Fruit fly (Drosophila melanogaster) whole organism, embryonic: ENCODE measurements around the gene CG42710.
A peak's percentile ranks its signal among the peaks of the same experiment; 100 is the strongest.

Experiments
- Bgb ChIP-seq: fragments of 200-800 bp; sonication (Bioruptor generic); IDR thresholded peaks from 2 replicates; pipeline ENCODE4 v1.3.6; 2022; ENCODE audit warnings: missing biosample characterization, missing genetic modification characterization; ENCODE audit not compliant: partially characterized antibody
- Blimp-1 ChIP-seq: fragments of 200-800 bp; sonication (Bioruptor generic); optimal IDR thresholded peaks from 3 replicates; lab custom pipeline; 2018; ENCODE audit warnings: missing biosample characterization, missing genetic modification characterization, mild to moderate bottlenecking, moderate library complexity, missing genetic modification reagents
- BtbVII ChIP-seq: fragments of 200-800 bp; sonication (Bioruptor generic); optimal IDR thresholded peaks from 3 replicates; lab custom pipeline; 2017; ENCODE audit warnings: missing biosample characterization, mild to moderate bottlenecking, missing genetic modification characterization
- CG10565 ChIP-seq: fragments of 200-800 bp; sonication (Bioruptor generic); optimal IDR thresholded peaks from 3 replicates; lab custom pipeline; 2016; ENCODE audit warnings: missing biosample characterization, mild to moderate bottlenecking, missing genetic modification characterization
- CG10979 ChIP-seq: fragments of 200-800 bp; sonication (Bioruptor generic); optimal IDR thresholded peaks from 2 replicates; lab custom pipeline; 2018; ENCODE audit warnings: missing biosample characterization, mild to moderate bottlenecking, missing genetic modification characterization, moderate library complexity
- CG11723 ChIP-seq: fragments of 200-800 bp; sonication (Bioruptor generic); optimal IDR thresholded peaks from 2 replicates; lab custom pipeline; 2017; ENCODE audit warnings: missing biosample characterization, mild to moderate bottlenecking, missing genetic modification characterization
- CG12155 ChIP-seq: fragments of 200-800 bp; sonication (Bioruptor generic); optimal IDR thresholded peaks from 3 replicates; lab custom pipeline; 2016; ENCODE audit warnings: missing biosample characterization, missing genetic modification characterization
- CG12299 ChIP-seq: fragments of 200-800 bp; sonication (Bioruptor generic); optimal IDR thresholded peaks from 2 replicates; lab custom pipeline; 2018; ENCODE audit warnings: missing biosample characterization, mild to moderate bottlenecking, missing genetic modification characterization
- CG12942 ChIP-seq: fragments of 200-800 bp; sonication (Bioruptor generic); optimal IDR thresholded peaks from 3 replicates; lab custom pipeline; 2016; ENCODE audit warnings: missing biosample characterization, missing genetic modification characterization
- CG13287 ChIP-seq: fragments of 200-800 bp; sonication (Bioruptor generic); IDR thresholded peaks from 2 replicates; pipeline ENCODE4 v1.3.6; 2022; ENCODE audit warnings: missing biosample characterization, missing genetic modification characterization; ENCODE audit not compliant: partially characterized antibody
- CG14965 ChIP-seq: fragments of 200-800 bp; sonication (Bioruptor generic); optimal IDR thresholded peaks from 2 replicates; lab custom pipeline; 2016; ENCODE audit warnings: missing biosample characterization, missing genetic modification characterization, borderline replicate concordance
- CG17186 ChIP-seq: fragments of 200-800 bp; sonication (Bioruptor generic); optimal IDR thresholded peaks from 3 replicates; lab custom pipeline; 2017; ENCODE audit warnings: missing biosample characterization, missing genetic modification reagents, missing genetic modification characterization
- CG17359 ChIP-seq: fragments of 200-800 bp; sonication (Bioruptor generic); optimal IDR thresholded peaks from 3 replicates; lab custom pipeline; 2018; ENCODE audit warnings: missing biosample characterization, mild to moderate bottlenecking, missing genetic modification characterization, moderate library complexity
- CG17612 ChIP-seq: fragments of 200-800 bp; sonication (Bioruptor generic); IDR thresholded peaks from 2 replicates; pipeline ENCODE4 v1.3.6; 2022; ENCODE audit warnings: missing biosample characterization, missing genetic modification characterization
- CG2120 ChIP-seq: fragments of 200-800 bp; sonication (Bioruptor generic); optimal IDR thresholded peaks from 3 replicates; lab custom pipeline; 2016; ENCODE audit warnings: missing biosample characterization, missing genetic modification characterization
- CG2712 ChIP-seq: fragments of 200-800 bp; optimal IDR thresholded peaks from 3 replicates; lab custom pipeline; 2019; ENCODE audit warnings: missing biosample characterization, mild to moderate bottlenecking, missing genetic modification characterization, moderate library complexity
- CG2875 ChIP-seq: fragments of 200-800 bp; sonication (Bioruptor generic); optimal IDR thresholded peaks from 2 replicates; lab custom pipeline; 2017; ENCODE audit warnings: missing biosample characterization, mild to moderate bottlenecking, missing genetic modification characterization, missing genetic modification reagents
- CG3065 ChIP-seq: fragments of 200-800 bp; sonication (Bioruptor generic); optimal IDR thresholded peaks from 2 replicates; lab custom pipeline; 2016; ENCODE audit warnings: missing biosample characterization, missing genetic modification characterization
- CG32767 ChIP-seq: fragments of 200-800 bp; sonication (Bioruptor generic); IDR thresholded peaks from 2 replicates; pipeline ENCODE4 v1.3.6; 2022; ENCODE audit warnings: missing biosample characterization, missing genetic modification characterization
- CG3847 ChIP-seq: fragments of 200-800 bp; sonication (Bioruptor generic); IDR thresholded peaks from 2 replicates; pipeline ENCODE4 v1.3.6; 2022; ENCODE audit warnings: missing biosample characterization, missing genetic modification characterization
- CG4424 ChIP-seq: fragments of 200-800 bp; sonication (Bioruptor generic); optimal IDR thresholded peaks from 3 replicates; lab custom pipeline; 2016; ENCODE audit warnings: missing biosample characterization, missing genetic modification characterization
- CG6689 ChIP-seq: fragments of 200-800 bp; sonication (Bioruptor generic); IDR thresholded peaks from 2 replicates; pipeline ENCODE4 v1.3.6; 2022; ENCODE audit warnings: missing biosample characterization, missing genetic modification characterization
- CG6791 ChIP-seq: fragments of 200-800 bp; sonication (Bioruptor generic); IDR thresholded peaks from 3 replicates; pipeline ENCODE4 v1.3.6; 2022; ENCODE audit warnings: missing biosample characterization, missing genetic modification characterization; ENCODE audit not compliant: partially characterized antibody
- CG9215 ChIP-seq: fragments of 200-800 bp; sonication (Bioruptor generic); IDR thresholded peaks from 2 replicates; pipeline ENCODE4 v1.3.6; 2022; ENCODE audit warnings: missing biosample characterization, missing genetic modification characterization
- CG9797 ChIP-seq: fragments of 200-800 bp; sonication (Bioruptor generic); optimal IDR thresholded peaks from 3 replicates; lab custom pipeline; 2018; ENCODE audit warnings: missing biosample characterization, mild to moderate bottlenecking, missing genetic modification characterization
- Camta ChIP-seq: fragments of 200-800 bp; sonication (Bioruptor generic); optimal IDR thresholded peaks from 2 replicates; lab custom pipeline; 2016; ENCODE audit warnings: missing biosample characterization, missing genetic modification characterization
- CrebB ChIP-seq: fragments of 200-800 bp; sonication (Bioruptor generic); optimal IDR thresholded peaks from 3 replicates; lab custom pipeline; 2018; ENCODE audit warnings: missing biosample characterization, mild to moderate bottlenecking, missing genetic modification characterization
- Ets65A ChIP-seq: fragments of 200-800 bp; sonication (Bioruptor generic); peaks from one replicate; lab custom pipeline; 2016; ENCODE audit warnings: missing biosample characterization, missing genetic modification characterization
- H15 ChIP-seq: fragments of 200-800 bp; sonication (Bioruptor generic); IDR thresholded peaks from 3 replicates; pipeline ENCODE4 v1.3.6; 2022; ENCODE audit warnings: missing biosample characterization, missing genetic modification characterization
- Mad ChIP-seq: fragments of 200-800 bp; sonication (Bioruptor generic); optimal IDR thresholded peaks from 2 replicates; lab custom pipeline; 2016; ENCODE audit warnings: missing biosample characterization, missing genetic modification characterization
- Nf-YA ChIP-seq: fragments of 200-800 bp; sonication (Bioruptor generic); IDR thresholded peaks from 2 replicates; pipeline ENCODE4 v1.3.6; 2022; ENCODE audit warnings: missing biosample characterization, missing genetic modification characterization
- Ravus ChIP-seq: fragments of 200-800 bp; sonication (Bioruptor generic); IDR thresholded peaks from 2 replicates; pipeline ENCODE4 v1.3.6; 2022; ENCODE audit warnings: missing biosample characterization, missing genetic modification characterization
- TFAM ChIP-seq: fragments of 200-800 bp; sonication (Bioruptor generic); optimal IDR thresholded peaks from 2 replicates; lab custom pipeline; 2017; ENCODE audit warnings: missing biosample characterization, missing genetic modification characterization, inconsistent platforms
- Vsx1 ChIP-seq: fragments of 200-800 bp; sonication (Bioruptor generic); optimal IDR thresholded peaks from 2 replicates; lab custom pipeline; 2017; ENCODE audit warnings: missing biosample characterization, mild to moderate bottlenecking, missing genetic modification characterization, missing genetic modification reagents
- da ChIP-seq: fragments of 200-800 bp; sonication (Bioruptor generic); optimal IDR thresholded peaks from 2 replicates; lab custom pipeline; 2016; ENCODE audit warnings: missing biosample characterization, missing genetic modification characterization
- en ChIP-seq: fragments of 200-800 bp; sonication (Bioruptor generic); optimal IDR thresholded peaks from 2 replicates; lab custom pipeline; 2016; ENCODE audit warnings: missing biosample characterization, missing genetic modification characterization
- fd3F ChIP-seq: fragments of 200-800 bp; sonication (Bioruptor generic); optimal IDR thresholded peaks from 2 replicates; lab custom pipeline; 2018; ENCODE audit warnings: missing biosample characterization, mild to moderate bottlenecking, missing genetic modification characterization, moderate library complexity
- gcm2 ChIP-seq: fragments of 200-800 bp; sonication (Bioruptor generic); optimal IDR thresholded peaks from 2 replicates; lab custom pipeline; 2016; ENCODE audit warnings: missing biosample characterization, missing genetic modification characterization
- h ChIP-seq: fragments of >200 bp; optimal IDR thresholded peaks from 2 replicates; lab custom pipeline; 2017
- ind ChIP-seq: fragments of 200-800 bp; sonication (Bioruptor generic); optimal IDR thresholded peaks from 3 replicates; lab custom pipeline; 2016; ENCODE audit warnings: missing biosample characterization, missing genetic modification characterization
- luna ChIP-seq: fragments of 200-800 bp; sonication (Bioruptor generic); optimal IDR thresholded peaks from 2 replicates; lab custom pipeline; 2016; ENCODE audit warnings: missing biosample characterization, missing genetic modification characterization
- mam ChIP-seq: fragments of 200-800 bp; sonication (Bioruptor generic); optimal IDR thresholded peaks from 3 replicates; lab custom pipeline; 2016; ENCODE audit warnings: missing biosample characterization, missing genetic modification characterization
- mld ChIP-seq: fragments of 200-800 bp; sonication (Bioruptor generic); IDR thresholded peaks from 3 replicates; pipeline ENCODE4 v1.3.6; 2022; ENCODE audit warnings: missing biosample characterization, missing genetic modification characterization; ENCODE audit not compliant: partially characterized antibody
- pfk ChIP-seq: fragments of 200-800 bp; sonication (Bioruptor generic); optimal IDR thresholded peaks from 2 replicates; lab custom pipeline; 2018; ENCODE audit warnings: missing biosample characterization, mild to moderate bottlenecking, missing genetic modification characterization, moderate library complexity
- shn ChIP-seq: fragments of 200-800 bp; sonication (Bioruptor generic); optimal IDR thresholded peaks from 3 replicates; lab custom pipeline; 2016; ENCODE audit warnings: missing biosample characterization, missing genetic modification characterization
- sim ChIP-seq: fragments of 200-800 bp; sonication (Bioruptor generic); IDR thresholded peaks from 2 replicates; pipeline ENCODE4 v1.3.6; 2022; ENCODE audit warnings: missing biosample characterization, missing genetic modification characterization
- ssp ChIP-seq: fragments of 200-800 bp; sonication (Bioruptor generic); IDR thresholded peaks from 2 replicates; pipeline ENCODE4 v1.3.6; 2022; ENCODE audit warnings: missing biosample characterization, missing genetic modification characterization
- tio ChIP-seq: fragments of 200-800 bp; sonication (Bioruptor generic); optimal IDR thresholded peaks from 2 replicates; lab custom pipeline; 2017; ENCODE audit warnings: missing biosample characterization, missing genetic modification characterization, inconsistent platforms
- tll ChIP-seq, 2 experiments: fragments of 200-800 bp in 1 of 2; fragments of >200 bp in 1 of 2; sonication (Bioruptor generic) in 1 of 2; optimal IDR thresholded peaks; 2 replicates each; lab custom pipeline; 2017 to 2019; ENCODE audit warnings: missing biosample characterization in 2 of 2, missing genetic modification characterization in 2 of 2, mild to moderate bottlenecking in 1 of 2, moderate library complexity in 1 of 2
- toy ChIP-seq: fragments of 200-800 bp; sonication (Bioruptor generic); IDR thresholded peaks from 2 replicates; pipeline ENCODE4 v1.3.6; 2022; ENCODE audit warnings: missing biosample characterization, missing genetic modification characterization
- z ChIP-seq: fragments of 200-800 bp; sonication (Bioruptor generic); IDR thresholded peaks from 3 replicates; pipeline ENCODE4 v1.3.6; 2022; ENCODE audit warnings: missing biosample characterization, missing genetic modification characterization
- zf30C ChIP-seq: fragments of 200-800 bp; sonication (Bioruptor generic); optimal IDR thresholded peaks from 3 replicates; lab custom pipeline; 2018; ENCODE audit warnings: missing biosample characterization, mild to moderate bottlenecking, missing genetic modification characterization

The CG42710 gene

dm6 chr2L:8732702-8733101 lies 49.6 kb downstream of the CG42710 start (continued):
- TF ChIP-seq CG12299 (tag; lab: Kevin White, UChicago) (no peak), Camta (peak; percentile 24), CG2712 (tag; lab: Kevin White, UChicago) (peak; percentile 5), CG12155 (no peak), CG17612 (no peak), Vsx1 (no peak), Ravus (GFP tag; lab: Robert Waterston, UW) (no peak; the same call in 1 of the 2 replicates), da (no peak), z (no peak), Mad (GFP tag; lab: Kevin White, UChicago) (peak; percentile 12), CG9215 (GFP tag; lab: Robert Waterston, UW) (no peak), Blimp-1 (GFP tag; lab: Kevin White, UChicago) (peak; percentile 21), Bgb (GFP tag; lab: Robert Waterston, UW) (no peak), CG6791 (GFP tag; lab: Robert Waterston, UW) (no peak), CG12942 (GFP tag; lab: Kevin White, UChicago) (no peak), en (GFP tag; lab: Kevin White, UChicago) (no peak), mld (GFP tag; lab: Robert Waterston, UW) (no peak), CG3847 (no peak), Ets65A (GFP tag; lab: Kevin White, UChicago) (no peak), H15 (GFP tag; lab: Robert Waterston, UW) (peak; percentile 72), CG10979 (tag; lab: Kevin White, UChicago) (peak; percentile 10), luna (GFP tag; lab: Kevin White, UChicago) (no peak), sim (GFP tag; lab: Robert Waterston, UW) (no peak), zf30C (GFP tag; lab: Kevin White, UChicago) (no peak), pfk (no peak), CG2875 (GFP tag; lab: Kevin White, UChicago) (no peak), shn (no peak), CrebB (tag; lab: Kevin White, UChicago) (no peak), h (no peak), CG11723 (GFP tag; lab: Kevin White, UChicago) (no peak), CG4424 (GFP tag; lab: Kevin White, UChicago) (no peak), BtbVII (GFP tag; lab: Kevin White, UChicago) (no peak), fd3F (GFP tag; lab: Kevin White, UChicago) (no peak), ind (GFP tag; lab: Kevin White, UChicago) (peak; percentile 32), mam (GFP tag; lab: Kevin White, UChicago) (no peak), tll (GFP tag; optimal IDR thresholded peaks at IDR 0.05; lab: Kevin White, UChicago) (no peak), TFAM (GFP tag; lab: Kevin White, UChicago) (no peak), toy (no peak), CG3065 (no peak), CG17359 (tag; lab: Kevin White, UChicago) (peak; percentile 33), gcm2 (GFP tag; lab: Kevin White, UChicago) (no peak), tio (GFP tag; lab: Kevin White, UChicago) (no peak), CG10565 (no peak), CG2120 (GFP tag; lab: Kevin White, UChicago) (peak; percentile 3), Nf-YA (GFP tag; lab: Robert Waterston, UW) (peak; percentile 33; the same call in 1 of the 2 replicates), CG13287 (GFP tag; lab: Robert Waterston, UW) (no peak), CG14965 (GFP tag; lab: Kevin White, UChicago) (no peak), ssp (GFP tag; lab: Robert Waterston, UW) (no peak), CG32767 (0 out of 2 replicates have a peak, but pooled peaks have one; percentile 23), CG17186 (GFP tag; lab: Kevin White, UChicago) (no peak), CG6689 (0 out of 2 replicates have a peak, but pooled peaks have one; percentile 16), CG9797 (GFP tag; lab: Kevin White, UChicago) (no peak)
